Worm (Caenorhabditis elegans): ENCODE data around the gene csa-1.

Gene csa-1

ce11 chrII:9345116-9345515, 25.6 kb upstream of the csa-1 start:
- TF ChIP-seq fkh-8 (tag; optimal IDR thresholded peaks at IDR 0.05) (no peak), fos-1 (tag; optimal IDR thresholded peaks at IDR 0.05) (no peak), fkh-10 (GFP tag; optimal IDR thresholded peaks at IDR 0.05) (no peak), skn-1 (tag; optimal IDR thresholded peaks at IDR 0.05) (no peak), nhr-20 (tag; optimal IDR thresholded peaks at IDR 0.05) (peak; percentile 32), mab-9 (GFP tag; IDR thresholded peaks at IDR 0.05) (no peak), lin-14 (GFP tag; optimal IDR thresholded peaks at IDR 0.05) (peak; percentile 70), nhr-71 (tag; optimal IDR thresholded peaks at IDR 0.05) (peak; percentile 34), lin-35 (GFP tag; optimal IDR thresholded peaks at IDR 0.05) (no peak), pax-3 (tag; optimal IDR thresholded peaks at IDR 0.05) (no peak), egl-27 (tag; optimal IDR thresholded peaks at IDR 0.05) (no peak), grh-1 (GFP tag; IDR thresholded peaks at IDR 0.05) (0 out of 2 replicates have a peak, but pooled peaks have one; percentile 20), snu-23 (GFP tag; optimal IDR thresholded peaks at IDR 0.05) (peak; percentile 27), C04F5.9 (tag; optimal IDR thresholded peaks at IDR 0.05) (no peak), rnt-1 (tag; optimal IDR thresholded peaks at IDR 0.05) (no peak), blmp-1 (tag; optimal IDR thresholded peaks at IDR 0.05) (peak; percentile 91), ceh-88 (GFP tag; IDR thresholded peaks at IDR 0.05) (no peak), lsy-2 (tag; optimal IDR thresholded peaks at IDR 0.05) (no peak), nhr-90 (tag; optimal IDR thresholded peaks at IDR 0.05; ENCODE audit: poor library complexity) (no peak), nhr-85 (tag) (peak; percentile 63), nhr-77 (tag; optimal IDR thresholded peaks at IDR 0.05) (no peak), nhr-76 (tag; optimal IDR thresholded peaks at IDR 0.05) (no peak), elt-3 (tag; optimal IDR thresholded peaks at IDR 0.05) (peak in 5 of 6 experiments; percentile 69 to 84 (median 79)), ces-1 (GFP tag; optimal IDR thresholded peaks at IDR 0.05) (no peak), ceh-8 (GFP tag; optimal IDR thresholded peaks at IDR 0.05) (no peak), nhr-84 (tag; optimal IDR thresholded peaks at IDR 0.05) (no peak), nhr-19 (GFP tag; conservative IDR thresholded peaks at IDR 0.05) (0 out of 2 replicates have a peak, but pooled peaks have one; percentile 4), vab-15 (tag; optimal IDR thresholded peaks at IDR 0.05) (no peak), ceh-90 (tag; optimal IDR thresholded peaks at IDR 0.05) (no peak)

DNA sequence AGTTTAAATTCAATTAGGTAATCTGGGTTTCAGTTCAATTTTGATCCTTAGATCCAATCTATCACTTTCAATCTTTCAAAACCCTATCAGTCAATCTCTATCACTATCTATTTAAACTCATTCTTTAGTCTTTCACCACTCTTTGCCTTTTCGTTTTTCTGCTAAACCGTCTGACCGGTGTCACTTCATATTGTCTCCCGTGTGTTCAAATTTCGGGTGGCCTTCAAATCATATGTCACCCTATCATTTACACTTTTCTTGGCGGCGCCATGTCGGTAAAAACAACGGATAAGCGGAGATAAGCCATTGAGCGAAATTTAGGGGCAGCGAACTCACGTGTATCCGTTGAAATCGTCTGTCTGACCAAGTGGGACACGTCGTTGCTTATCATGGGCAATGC, 24.4 kb upstream of the csa-1 start:
- TF ChIP-seq sptf-1 (tag; optimal IDR thresholded peaks at IDR 0.05): no peak
- no peak for TF ChIP-seq ceh-8 (GFP tag; optimal IDR thresholded peaks at IDR 0.05)
- no peak for TF ChIP-seq hlh-4 (tag; optimal IDR thresholded peaks at IDR 0.05)
- peak; percentile 20 for TF ChIP-seq mep-1 (tag; optimal IDR thresholded peaks at IDR 0.05)
- no peak for TF ChIP-seq aly-2 (tag; optimal IDR thresholded peaks at IDR 0.05)
- no peak for TF ChIP-seq skn-1 (tag; optimal IDR thresholded peaks at IDR 0.05)
- TF ChIP-seq nhr-90 (tag; optimal IDR thresholded peaks at IDR 0.05; ENCODE audit: poor library complexity): peak; percentile 48
- no peak for TF ChIP-seq fkh-8 (tag; optimal IDR thresholded peaks at IDR 0.05)
- no peak for TF ChIP-seq ama-1 (optimal IDR thresholded peaks at IDR 0.05)
- no peak for TF ChIP-seq ztf-4 (tag; optimal IDR thresholded peaks at IDR 0.05)
- no peak for TF ChIP-seq nhr-77 (tag; optimal IDR thresholded peaks at IDR 0.05)
- TF ChIP-seq ceh-88 (GFP tag; IDR thresholded peaks at IDR 0.05): no peak
- TF ChIP-seq Y116A8C.19 (tag; optimal IDR thresholded peaks at IDR 0.05; ENCODE audit: borderline replicate concordance): no peak
- TF ChIP-seq hlh-17 (GFP tag; optimal IDR thresholded peaks at IDR 0.05; ENCODE audit: borderline replicate concordance): no peak
- TF ChIP-seq rnt-1 (tag; optimal IDR thresholded peaks at IDR 0.05): no peak
- no peak for TF ChIP-seq pqm-1 (tag; optimal IDR thresholded peaks at IDR 0.05)
- TF ChIP-seq vab-15 (tag; optimal IDR thresholded peaks at IDR 0.05): no peak
- no peak for TF ChIP-seq dsc-1 (tag; optimal IDR thresholded peaks at IDR 0.05)
- TF ChIP-seq tbx-2 (tag; optimal IDR thresholded peaks at IDR 0.05): peak; percentile 59
- no peak for TF ChIP-seq nhr-76 (tag; optimal IDR thresholded peaks at IDR 0.05)
- TF ChIP-seq nhr-11 (tag; optimal IDR thresholded peaks at IDR 0.05): no peak
- no peak for TF ChIP-seq nhr-12 (tag; optimal IDR thresholded peaks at IDR 0.05)
- no peak for TF ChIP-seq sup-37 (GFP tag; optimal IDR thresholded peaks at IDR 0.05)
- TF ChIP-seq grh-1 (GFP tag; IDR thresholded peaks at IDR 0.05): peak; percentile 38; the same call in 1 of the 2 replicates
- TF ChIP-seq swsn-7 (tag; optimal IDR thresholded peaks at IDR 0.05): no peak
- no peak for TF ChIP-seq nhr-237 (tag; optimal IDR thresholded peaks at IDR 0.05)
- TF ChIP-seq efl-3 (GFP tag; optimal IDR thresholded peaks at IDR 0.05): no peak
- no peak for TF ChIP-seq zag-1 (tag; optimal IDR thresholded peaks at IDR 0.05)
- TF ChIP-seq unc-98 (GFP tag; IDR thresholded peaks at IDR 0.05): no peak
- TF ChIP-seq fkh-4 (tag; optimal IDR thresholded peaks at IDR 0.05; ENCODE audit: borderline replicate concordance): no peak
- no peak for TF ChIP-seq irx-1 (tag; optimal IDR thresholded peaks at IDR 0.05)
- TF ChIP-seq unc-86 (tag; optimal IDR thresholded peaks at IDR 0.05): no peak
- no peak for TF ChIP-seq fkh-10 (GFP tag; optimal IDR thresholded peaks at IDR 0.05)
- no peak for TF ChIP-seq F16B12.6 (tag; optimal IDR thresholded peaks at IDR 0.05)

Data from whole organism, L1 larva.